Worm (Caenorhabditis elegans) whole organism, midembryonic: Measurements from ENCODE around the gene elt-7.

ENCODE experiments used
- T22C8.4 ChIP-seq: fragments of 200-800 bp; sonication (Bioruptor generic); IDR thresholded peaks from 2 replicates; pipeline ENCODE4 v1.3.6; 2022; ENCODE audit warnings: missing genetic modification characterization, missing compliant biosample characterization
- cog-1 ChIP-seq: sonication (generic microtip); optimal IDR thresholded peaks from 2 replicates; lab custom pipeline; 2016; ENCODE audit warnings: missing genetic modification characterization, missing compliant biosample characterization
- flt-1 ChIP-seq: fragments of 200-800 bp; sonication (Bioruptor generic); IDR thresholded peaks from 2 replicates; pipeline ENCODE4 v1.3.6; 2022; ENCODE audit warnings: missing genetic modification characterization, missing compliant biosample characterization
- klf-2 ChIP-seq: fragments of 200-800 bp; sonication (Bioruptor generic); conservative IDR thresholded peaks from 2 replicates; pipeline ENCODE4 v1.3.6; 2022; ENCODE audit warnings: missing genetic modification reagents, missing genetic modification characterization, missing compliant biosample characterization
- med-1 ChIP-seq: sonication (generic microtip); optimal IDR thresholded peaks from 2 replicates; lab custom pipeline; 2017; ENCODE audit warnings: missing genetic modification characterization, mild to moderate bottlenecking, missing compliant biosample characterization, antibody characterized with exemption, missing genetic modification reagents; ENCODE audit not compliant: insufficient read depth
- ref-1 ChIP-seq: fragments of 200-800 bp; sonication (Bioruptor generic); conservative IDR thresholded peaks from 2 replicates; pipeline ENCODE4 v1.3.6; 2022; ENCODE audit warnings: missing genetic modification reagents, missing genetic modification characterization, missing compliant biosample characterization
- tab-1 ChIP-seq: fragments of 200-800 bp; sonication (Bioruptor generic); IDR thresholded peaks from 2 replicates; pipeline ENCODE4 v1.3.6; 2022; ENCODE audit warnings: missing genetic modification characterization, missing compliant biosample characterization
- ztf-23 ChIP-seq: fragments of 200-800 bp; sonication (Bioruptor generic); IDR thresholded peaks from 2 replicates; pipeline ENCODE4 v1.3.6; 2022; ENCODE audit warnings: missing genetic modification reagents, missing genetic modification characterization, missing compliant biosample characterization
- ztf-29 ChIP-seq: fragments of 200-800 bp; sonication (Bioruptor generic); IDR thresholded peaks from 2 replicates; pipeline ENCODE4 v1.3.6; 2022; ENCODE audit warnings: missing genetic modification reagents, missing genetic modification characterization, missing compliant biosample characterization

elt-7 gene

DNA sequence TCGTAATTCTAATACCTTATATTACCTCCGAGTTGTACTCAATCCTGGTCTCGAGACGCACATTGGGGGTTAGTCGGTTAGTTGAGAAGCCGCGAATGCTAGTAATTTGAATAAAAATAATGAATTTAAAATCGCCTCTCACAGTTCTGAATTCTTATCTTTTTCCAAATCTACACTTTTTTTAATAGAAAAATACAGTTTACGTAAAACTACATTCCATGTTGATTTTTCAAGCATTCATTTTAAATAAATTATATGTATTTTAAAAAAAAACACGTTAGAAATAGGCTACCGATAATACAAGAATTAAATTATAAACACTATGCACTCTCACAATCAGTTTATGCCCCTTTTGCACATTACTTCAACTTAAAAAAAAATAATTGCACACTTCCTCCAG is 837 bp upstream of the elt-7 start, which contains the start of gene C18G1.9:
Gene C18G1.9, minus strand, starts transcription at position 101 of the 400 bp plus-strand sequence.
- TF ChIP-seq klf-2 (no peak), tab-1 (no peak), T22C8.4 (GFP tag; lab: Robert Waterston, UW) (no peak), ref-1 (GFP tag; lab: Robert Waterston, UW) (no peak), ztf-23 (GFP tag; lab: Robert Waterston, UW) (no peak), med-1 (GFP tag; lab: Kevin White, UChicago) (no peak), flt-1 (GFP tag; lab: Robert Waterston, UW) (no peak), ztf-29 (GFP tag; lab: Robert Waterston, UW) (no peak), cog-1 (tag; lab: Kevin White, UChicago) (no peak)

DNA sequence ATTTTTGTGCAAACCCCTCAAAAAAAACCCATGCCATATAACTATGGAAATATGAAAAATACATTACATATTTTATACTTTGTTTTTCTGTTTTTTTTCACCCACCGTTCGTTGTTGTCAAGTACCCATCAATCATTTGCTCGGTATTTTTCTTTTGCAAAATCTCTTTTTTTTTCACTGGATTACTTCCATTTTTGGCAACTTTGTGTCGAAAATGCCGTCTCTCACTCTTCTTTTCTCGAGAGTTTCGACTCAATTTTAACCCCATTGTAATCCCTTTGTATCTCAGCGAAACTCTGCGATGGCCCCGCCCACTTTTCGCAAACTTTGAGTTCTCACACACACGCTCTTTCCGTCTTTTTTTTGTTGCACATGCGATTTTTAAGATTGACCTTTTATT is 4.7 kb downstream of the elt-7 start:
- TF ChIP-seq T22C8.4 (GFP tag; lab: Robert Waterston, UW) = no peak
- TF ChIP-seq flt-1 (GFP tag; lab: Robert Waterston, UW) = no peak
- no peak for TF ChIP-seq klf-2
- no peak for TF ChIP-seq ztf-23 (GFP tag; lab: Robert Waterston, UW)
- TF ChIP-seq med-1 (GFP tag; lab: Kevin White, UChicago) = no peak
- TF ChIP-seq ref-1 (GFP tag; lab: Robert Waterston, UW) = no peak
- TF ChIP-seq cog-1 (tag; lab: Kevin White, UChicago) = no peak
- TF ChIP-seq tab-1 = no peak
- TF ChIP-seq ztf-29 (GFP tag; lab: Robert Waterston, UW) = no peak

DNA sequence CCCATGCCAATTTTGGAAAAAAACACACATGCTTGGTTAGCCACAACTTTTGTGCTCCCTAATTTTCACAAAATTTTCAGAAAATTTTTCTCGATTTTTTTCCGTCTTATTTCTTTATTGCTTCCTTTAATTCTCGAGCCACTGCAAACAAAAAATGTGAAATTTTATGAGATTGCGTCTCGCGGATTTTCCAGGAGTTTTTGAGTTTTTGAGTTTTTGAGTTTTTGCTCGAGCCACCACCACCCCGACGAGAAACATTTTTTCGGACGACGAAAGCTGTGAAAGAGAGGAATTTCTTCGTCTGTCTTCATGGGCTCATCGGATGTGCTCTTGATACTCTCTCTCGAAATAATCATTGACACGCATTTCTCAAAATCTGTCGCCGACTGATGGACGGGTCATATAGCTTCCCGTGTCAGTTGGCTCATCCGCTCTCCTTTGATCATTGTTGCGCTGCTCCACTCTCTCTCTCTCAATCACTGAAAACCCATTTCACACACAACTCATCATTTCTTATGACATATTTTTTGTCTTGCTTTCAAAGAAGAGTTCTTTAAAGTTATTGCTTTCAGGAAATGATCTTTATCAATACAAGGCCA is 7.0 kb downstream of the elt-7 start, which contains the start of gene C18G1.1:
Gene C18G1.1, plus strand, starts transcription at position 573 of the 599 bp plus-strand sequence.
- TF ChIP-seq cog-1 (tag; lab: Kevin White, UChicago) (no peak), med-1 (GFP tag; lab: Kevin White, UChicago) (no peak), flt-1 (GFP tag; lab: Robert Waterston, UW) (no peak), tab-1 (no peak), ztf-23 (GFP tag; lab: Robert Waterston, UW) (no peak), klf-2 (no peak), ref-1 (GFP tag; lab: Robert Waterston, UW) (no peak), ztf-29 (GFP tag; lab: Robert Waterston, UW) (no peak), T22C8.4 (GFP tag; lab: Robert Waterston, UW) (no peak)

DNA sequence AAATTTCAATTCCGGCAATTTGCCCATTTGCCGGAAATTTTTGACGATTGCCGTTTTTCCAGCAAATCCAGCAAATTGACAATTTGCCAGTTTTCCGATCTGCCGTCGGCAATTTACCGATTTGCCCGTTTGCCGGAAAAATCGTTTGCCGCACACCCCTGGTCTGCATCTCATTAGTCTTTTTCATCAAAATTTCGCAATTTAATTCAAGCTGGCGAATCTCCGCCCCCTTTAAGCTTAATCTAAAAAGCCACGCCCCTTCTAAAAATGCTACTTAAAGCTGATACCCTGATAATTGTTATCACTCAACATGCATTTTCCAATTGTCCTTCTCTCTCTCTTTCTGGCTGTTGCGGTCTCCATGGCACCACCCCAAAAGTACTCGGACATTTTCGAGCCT is 12.8 kb downstream of the elt-7 start, which contains the start of gene Y60C6A.1:
Gene Y60C6A.1, plus strand, starts transcription at position 301 of the 400 bp plus-strand sequence.
- TF ChIP-seq T22C8.4 (GFP tag; lab: Robert Waterston, UW) = no peak
- TF ChIP-seq ztf-29 (GFP tag; lab: Robert Waterston, UW) = no peak
- TF ChIP-seq tab-1 = no peak
- no peak for TF ChIP-seq cog-1 (tag; lab: Kevin White, UChicago)
- no peak for TF ChIP-seq klf-2
- TF ChIP-seq ref-1 (GFP tag; lab: Robert Waterston, UW) = no peak
- TF ChIP-seq med-1 (GFP tag; lab: Kevin White, UChicago) = no peak
- no peak for TF ChIP-seq ztf-23 (GFP tag; lab: Robert Waterston, UW)
- TF ChIP-seq flt-1 (GFP tag; lab: Robert Waterston, UW) = no peak

DNA sequence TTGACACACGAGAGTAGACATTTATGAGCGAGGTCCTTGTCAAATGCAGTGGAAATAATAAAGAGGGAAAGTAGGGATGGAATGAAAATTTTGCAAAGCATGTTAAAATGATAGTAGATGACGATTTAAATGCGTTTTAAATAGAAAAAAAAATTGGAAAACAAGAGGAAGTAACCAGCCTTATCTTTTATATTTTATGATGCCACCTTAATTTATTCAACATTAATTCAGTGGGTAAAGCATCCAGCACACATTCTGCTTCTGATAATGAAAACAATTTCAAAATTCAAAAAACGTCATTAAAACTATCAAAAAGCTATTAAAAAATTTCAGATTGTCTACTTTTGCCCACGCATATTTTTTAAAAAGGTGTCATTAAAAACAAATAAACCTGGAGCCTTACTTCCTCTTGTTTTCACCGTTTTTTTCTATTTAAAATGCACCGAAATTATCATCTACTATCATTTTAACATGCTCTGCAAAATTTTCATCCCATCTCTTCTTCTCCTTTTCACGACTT is 14.9 kb downstream of the elt-7 start, which contains the start of the genes Y60C6A.2 and Y60C6A.3:
Gene Y60C6A.2, minus strand, starts transcription at position 101 of the 520 bp plus-strand sequence.
Gene Y60C6A.3, plus strand, starts transcription at position 470 of the 520 bp plus-strand sequence.
- TF ChIP-seq cog-1 (tag; lab: Kevin White, UChicago) (no peak), ztf-29 (GFP tag; lab: Robert Waterston, UW) (no peak), T22C8.4 (GFP tag; lab: Robert Waterston, UW) (no peak), ref-1 (GFP tag; lab: Robert Waterston, UW) (no peak), klf-2 (no peak), flt-1 (GFP tag; lab: Robert Waterston, UW) (no peak), ztf-23 (GFP tag; lab: Robert Waterston, UW) (no peak), med-1 (GFP tag; lab: Kevin White, UChicago) (no peak), tab-1 (no peak)

DNA sequence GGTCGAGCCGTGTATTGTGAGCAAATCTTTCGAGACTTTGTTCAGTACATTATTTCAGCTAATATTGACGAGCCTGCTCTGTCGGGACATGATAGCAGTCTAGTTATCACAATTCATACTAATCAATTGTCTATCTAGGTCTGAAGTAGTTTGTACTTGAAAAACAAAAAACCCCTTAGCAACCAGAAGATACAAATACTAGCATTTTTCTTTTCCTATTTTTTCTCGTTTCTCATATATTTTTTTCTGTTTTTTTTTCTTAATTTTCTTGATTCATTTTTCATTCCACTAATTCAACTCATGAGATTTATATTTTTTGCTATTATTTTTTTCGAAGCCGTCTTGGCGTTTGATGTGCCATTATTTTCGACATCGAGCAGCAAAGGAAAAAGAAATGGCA is 16.7 kb downstream of the elt-7 start, which contains the start of gene R02F11.9:
Gene R02F11.9, plus strand, starts transcription at position 301 of the 400 bp plus-strand sequence.
- TF ChIP-seq ztf-29 (GFP tag; lab: Robert Waterston, UW) = no peak
- no peak for TF ChIP-seq flt-1 (GFP tag; lab: Robert Waterston, UW)
- TF ChIP-seq ztf-23 (GFP tag; lab: Robert Waterston, UW) = no peak

DNA sequence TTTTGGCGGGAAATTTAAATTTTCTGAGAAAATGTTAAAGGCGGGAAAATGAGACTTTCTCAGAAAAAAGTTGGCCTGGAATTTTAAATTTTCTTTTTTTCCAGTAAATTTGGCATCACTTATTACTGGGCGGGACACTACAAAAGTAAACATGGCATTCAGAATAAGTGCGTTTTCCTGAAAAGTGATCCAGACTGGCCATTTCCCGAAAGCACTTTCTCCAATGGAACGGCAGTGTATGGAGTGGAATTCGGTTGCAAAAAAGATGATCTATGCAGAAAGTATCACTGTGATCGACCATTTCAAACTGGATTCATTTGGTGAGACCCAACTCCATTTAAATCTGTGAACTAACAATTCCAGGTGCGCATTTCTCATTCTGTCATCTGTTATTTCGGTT is 17.4 kb downstream of the elt-7 start:
- TF ChIP-seq tab-1 = no peak
- TF ChIP-seq T22C8.4 (GFP tag; lab: Robert Waterston, UW) = no peak
- no peak for TF ChIP-seq cog-1 (tag; lab: Kevin White, UChicago)
- no peak for TF ChIP-seq ztf-23 (GFP tag; lab: Robert Waterston, UW)
- no peak for TF ChIP-seq flt-1 (GFP tag; lab: Robert Waterston, UW)
- TF ChIP-seq ztf-29 (GFP tag; lab: Robert Waterston, UW) = no peak
- no peak for TF ChIP-seq med-1 (GFP tag; lab: Kevin White, UChicago)
- no peak for TF ChIP-seq klf-2
- TF ChIP-seq ref-1 (GFP tag; lab: Robert Waterston, UW) = no peak

DNA sequence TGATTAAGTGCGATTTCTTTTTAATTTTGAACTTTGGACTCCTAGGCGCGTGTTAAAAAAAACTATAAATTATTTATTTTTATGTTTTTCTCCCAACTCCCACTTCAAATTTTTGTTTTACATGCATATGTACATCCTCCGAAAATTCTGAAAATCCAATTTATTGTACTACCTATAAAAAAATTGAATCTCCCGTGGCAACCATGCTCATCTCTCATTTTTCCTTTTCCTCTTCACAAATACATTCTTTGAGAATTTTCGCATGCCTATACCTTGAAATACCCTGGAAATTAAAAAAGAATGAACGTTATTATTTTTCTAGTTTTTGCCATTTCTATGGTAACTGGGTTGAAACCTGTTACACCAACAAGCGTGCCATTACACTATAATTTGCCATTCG is 18.4 kb downstream of the elt-7 start, which contains the start of gene R02F11.10:
Gene R02F11.10, plus strand, starts transcription at position 301 of the 400 bp plus-strand sequence.
- TF ChIP-seq klf-2 (no peak), cog-1 (tag; lab: Kevin White, UChicago) (no peak), ref-1 (GFP tag; lab: Robert Waterston, UW) (no peak), med-1 (GFP tag; lab: Kevin White, UChicago) (no peak), ztf-23 (GFP tag; lab: Robert Waterston, UW) (no peak), T22C8.4 (GFP tag; lab: Robert Waterston, UW) (no peak), flt-1 (GFP tag; lab: Robert Waterston, UW) (no peak), tab-1 (no peak), ztf-29 (GFP tag; lab: Robert Waterston, UW) (no peak)

DNA sequence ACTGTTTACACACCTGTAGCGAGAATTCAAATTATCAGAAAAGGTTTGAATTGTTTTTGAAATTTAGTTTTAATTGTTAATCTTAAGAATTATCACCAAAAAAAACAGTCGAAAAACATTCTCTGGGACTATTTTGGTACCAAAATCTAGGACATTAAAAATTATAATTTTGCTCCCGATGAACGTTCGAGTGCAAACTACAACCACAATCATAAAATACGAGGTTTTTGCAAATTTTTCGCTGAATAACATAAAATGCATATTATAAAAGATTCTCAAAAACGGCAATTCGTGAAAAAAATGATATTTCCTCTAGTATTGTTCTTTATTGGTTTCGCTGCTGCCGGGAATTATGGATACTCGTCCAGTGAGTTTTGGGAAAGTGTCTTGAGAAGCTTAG is 19.9 kb downstream of the elt-7 start, which contains the start of gene R02F11.12:
Gene R02F11.12, plus strand, starts transcription at position 301 of the 400 bp plus-strand sequence.
- TF ChIP-seq med-1 (GFP tag; lab: Kevin White, UChicago) (no peak), cog-1 (tag; lab: Kevin White, UChicago) (no peak), ztf-29 (GFP tag; lab: Robert Waterston, UW) (no peak), tab-1 (no peak), flt-1 (GFP tag; lab: Robert Waterston, UW) (no peak), ztf-23 (GFP tag; lab: Robert Waterston, UW) (no peak), T22C8.4 (GFP tag; lab: Robert Waterston, UW) (no peak), klf-2 (no peak), ref-1 (GFP tag; lab: Robert Waterston, UW) (no peak)
